Worm (Caenorhabditis elegans): Measurements from ENCODE around the gene hsp-12.6.
A peak's percentile ranks its signal among the peaks of the same experiment; 100 is the strongest.

hsp-12.6 gene

DNA sequence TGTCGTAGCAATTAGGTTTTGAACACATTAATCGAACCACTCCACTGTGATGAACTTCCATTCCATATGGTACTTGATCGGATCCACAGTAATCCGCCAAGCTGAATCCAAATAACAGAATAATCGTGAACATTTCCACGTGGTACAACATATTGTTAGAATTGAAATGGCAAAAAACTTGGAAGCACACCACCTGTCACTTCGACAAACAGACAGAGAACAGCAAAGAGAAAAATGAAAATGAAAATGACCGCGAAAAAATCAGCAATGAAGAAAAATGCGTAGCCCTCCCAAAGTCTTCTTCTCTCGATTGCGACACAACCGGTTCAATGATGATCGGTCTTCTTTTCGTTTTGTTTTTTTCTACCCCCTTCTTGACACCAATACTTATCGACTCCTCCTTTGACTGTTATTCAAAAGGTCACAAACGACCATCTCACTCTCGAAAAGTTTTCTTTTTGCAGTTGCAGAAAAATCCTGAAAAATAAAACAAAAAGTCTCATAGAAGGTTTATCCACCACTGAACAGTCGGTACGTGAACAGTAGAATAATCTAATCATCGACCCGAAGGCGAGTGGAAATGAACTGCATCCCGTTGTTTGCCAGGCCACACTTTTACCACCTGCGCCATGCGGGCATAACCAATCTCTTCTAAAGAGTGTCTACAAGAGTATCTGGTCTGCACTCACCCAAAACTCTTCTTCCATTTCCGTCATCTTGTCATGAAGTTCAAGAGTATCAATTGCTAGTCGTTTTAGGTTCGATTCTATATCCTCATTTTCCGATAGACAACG, 30.3 kb upstream of the hsp-12.6 start, which contains the start of gene wrt-3 (continued):
- TF ChIP-seq nhr-25 (tag; optimal IDR thresholded peaks at IDR 0.05) (peak; percentile 41), mdl-1 (tag; optimal IDR thresholded peaks at IDR 0.05) (no peak), blmp-1 (tag; optimal IDR thresholded peaks at IDR 0.05; ENCODE audit: insufficient read depth) (peak; percentile 44), lin-11 (tag; optimal IDR thresholded peaks at IDR 0.05) (no peak), R02D3.7 (tag; optimal IDR thresholded peaks at IDR 0.05) (no peak), peb-1 (tag; optimal IDR thresholded peaks at IDR 0.05) (no peak), elt-1 (tag; optimal IDR thresholded peaks at IDR 0.05) (no peak), alr-1 (tag; optimal IDR thresholded peaks at IDR 0.05) (no peak), ZK546.5 (tag; optimal IDR thresholded peaks at IDR 0.05) (no peak), ceh-82 (tag; optimal IDR thresholded peaks at IDR 0.05) (no peak), ceh-16 (tag; optimal IDR thresholded peaks at IDR 0.05) (peak; percentile 22)

DNA sequence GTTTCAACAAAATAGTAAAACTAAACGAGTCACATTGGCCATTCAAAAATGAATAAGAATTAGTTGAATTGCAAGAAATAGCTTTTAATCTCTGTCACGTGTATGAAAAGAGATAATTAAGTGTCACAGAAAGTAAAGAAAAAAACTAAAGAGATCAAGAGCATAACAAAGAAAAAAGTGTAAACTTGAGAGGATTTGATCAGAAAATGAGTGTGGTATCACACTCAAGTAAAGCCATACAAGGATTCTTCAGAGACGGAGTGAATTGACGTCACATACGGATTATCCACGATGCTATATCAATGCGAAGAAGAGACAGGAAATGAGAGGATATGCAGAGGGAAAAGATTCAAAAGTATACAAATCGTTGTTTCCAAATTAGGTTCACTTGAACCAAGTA, 22.3 kb upstream of the hsp-12.6 start:
- TF ChIP-seq ztf-4 (tag; optimal IDR thresholded peaks at IDR 0.05) (no peak), sma-9 (GFP tag; optimal IDR thresholded peaks at IDR 0.05) (peak; percentile 7), sma-9 (tag; optimal IDR thresholded peaks at IDR 0.05) (no peak), sma-3 (GFP tag; optimal IDR thresholded peaks at IDR 0.05) (no peak), F13H6.1 (tag; optimal IDR thresholded peaks at IDR 0.05) (no peak)

DNA sequence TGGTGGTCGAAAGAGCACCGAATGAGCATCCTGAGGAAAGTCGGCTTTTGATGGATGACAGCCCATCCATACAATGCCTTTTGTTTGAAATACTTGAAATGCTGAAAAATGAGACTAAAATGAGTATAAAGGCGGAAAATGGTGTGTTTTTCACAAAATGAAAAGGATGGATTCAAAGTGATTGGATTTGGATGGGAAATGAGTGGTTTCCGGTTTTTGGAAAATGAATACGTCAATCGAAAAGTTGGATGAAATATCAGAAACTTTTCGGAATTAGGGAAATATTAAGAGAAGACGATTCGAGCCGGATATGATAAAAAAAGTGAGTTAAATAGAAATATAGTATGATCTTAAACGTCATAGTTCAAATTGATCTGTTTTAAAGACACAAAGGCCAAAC, 20.4 kb upstream of the hsp-12.6 start, which contains the start of gene F38E11.6:
F38E11.6 (minus strand) TSS at position 101 of the 400 bp plus-strand sequence.
- TF ChIP-seq elt-1 (tag; optimal IDR thresholded peaks at IDR 0.05) (no peak), unc-39 (tag; optimal IDR thresholded peaks at IDR 0.05) (no peak), lin-39 (tag; optimal IDR thresholded peaks at IDR 0.05) (no peak), C34F6.9 (tag; optimal IDR thresholded peaks at IDR 0.05) (no peak), mbf-1 (tag; optimal IDR thresholded peaks at IDR 0.05) (no peak), peb-1 (tag; optimal IDR thresholded peaks at IDR 0.05) (no peak), lin-13 (GFP tag; optimal IDR thresholded peaks at IDR 0.05) (no peak), gmeb-1 (tag; optimal IDR thresholded peaks at IDR 0.05) (no peak), nhr-21 (tag; optimal IDR thresholded peaks at IDR 0.05) (no peak), ceh-82 (tag; optimal IDR thresholded peaks at IDR 0.05) (no peak), nhr-6 (tag; optimal IDR thresholded peaks at IDR 0.05) (no peak), ztf-11 (tag; optimal IDR thresholded peaks at IDR 0.05) (no peak), zag-1 (tag; optimal IDR thresholded peaks at IDR 0.05) (no peak), R02D3.7 (tag; optimal IDR thresholded peaks at IDR 0.05) (no peak), lsy-2 (tag; optimal IDR thresholded peaks at IDR 0.05) (no peak), nhr-23 (tag; optimal IDR thresholded peaks at IDR 0.05) (no peak)

DNA sequence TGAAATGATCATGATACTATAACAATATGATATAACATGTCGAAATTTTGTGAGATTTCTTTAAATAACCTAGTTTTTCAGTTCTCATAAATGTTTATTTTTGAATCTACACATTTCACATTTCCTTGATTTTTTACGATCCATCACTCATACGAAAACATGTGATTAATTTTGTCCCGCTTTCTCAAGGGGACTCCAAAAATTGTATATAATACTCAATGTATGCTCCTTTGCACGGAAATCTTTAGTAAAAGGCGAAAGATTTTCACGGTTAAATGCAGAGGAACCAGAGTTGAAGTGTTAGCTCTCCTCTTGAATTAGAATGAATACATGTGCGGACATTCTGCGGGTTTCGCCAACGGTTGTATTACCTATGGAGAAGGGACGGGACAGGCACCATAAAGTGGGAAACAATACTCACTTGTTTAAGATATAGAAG, 17.3 kb upstream of the hsp-12.6 start:
- TF ChIP-seq crh-2 (tag; optimal IDR thresholded peaks at IDR 0.05) (no peak), snpc-4 (tag; optimal IDR thresholded peaks at IDR 0.05) (peak; percentile 78), Y55F3AM.14 (GFP tag; optimal IDR thresholded peaks at IDR 0.05) (no peak), ama-1 (optimal IDR thresholded peaks at IDR 0.05) (peak; percentile 20)

DNA sequence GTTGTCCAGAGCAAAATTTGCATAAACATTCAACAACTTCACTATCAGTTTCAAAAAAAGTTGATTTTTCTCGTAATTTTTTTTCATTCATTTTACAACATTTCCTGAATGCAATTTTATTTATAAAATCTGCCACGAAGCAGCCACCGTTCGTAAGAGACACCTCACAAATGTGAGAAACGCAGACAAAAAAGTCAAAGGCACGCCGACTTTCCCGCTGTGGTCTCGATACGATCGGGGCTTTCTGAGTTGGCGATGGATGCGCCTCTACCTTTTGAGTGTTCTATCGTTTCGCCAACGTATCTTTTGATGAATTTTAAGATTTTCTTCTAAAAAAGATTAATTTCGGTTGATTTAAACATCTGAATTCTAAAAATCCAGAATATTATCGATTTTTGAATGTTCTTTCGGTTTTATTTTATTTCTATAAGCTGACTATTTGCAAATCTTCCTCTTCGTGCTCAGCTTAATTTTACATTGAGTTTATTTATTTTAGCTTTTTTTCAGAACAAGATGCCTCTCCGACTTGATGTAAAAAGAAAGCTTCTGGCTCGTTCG, 12.3 kb upstream of the hsp-12.6 start, which contains the start of gene copb-2:
copb-2 (plus strand) TSS at position 508 of the 558 bp plus-strand sequence.
- TF ChIP-seq unc-55 (GFP tag; optimal IDR thresholded peaks at IDR 0.05) (peak; percentile 85), elt-1 (tag; optimal IDR thresholded peaks at IDR 0.05) (no peak), C34F6.9 (tag; optimal IDR thresholded peaks at IDR 0.05) (peak; percentile 79), ztf-11 (tag; optimal IDR thresholded peaks at IDR 0.05) (no peak), crh-2 (tag; optimal IDR thresholded peaks at IDR 0.05) (peak; percentile 93), ama-1 (optimal IDR thresholded peaks at IDR 0.05) (peak; percentile 12), lsy-2 (tag; optimal IDR thresholded peaks at IDR 0.05) (peak; percentile 17 to 84), peb-1 (tag; optimal IDR thresholded peaks at IDR 0.05) (no peak), sma-9 (GFP tag; optimal IDR thresholded peaks at IDR 0.05) (peak; percentile 36), sma-9 (tag; optimal IDR thresholded peaks at IDR 0.05) (no peak), nhr-10 (tag; optimal IDR thresholded peaks at IDR 0.05) (no peak), nhr-25 (tag; optimal IDR thresholded peaks at IDR 0.05) (peak; percentile 36), lin-11 (tag; optimal IDR thresholded peaks at IDR 0.05) (peak; percentile 55), sem-4 (tag; optimal IDR thresholded peaks at IDR 0.05) (peak; percentile 4), fos-1 (tag; optimal IDR thresholded peaks at IDR 0.05) (peak; percentile 20), nhr-12 (tag; optimal IDR thresholded peaks at IDR 0.05) (no peak), gmeb-1 (tag; optimal IDR thresholded peaks at IDR 0.05) (peak; percentile 71), ztf-4 (tag; optimal IDR thresholded peaks at IDR 0.05) (no peak), Y55F3AM.14 (GFP tag; optimal IDR thresholded peaks at IDR 0.05) (no peak), lin-13 (GFP tag; optimal IDR thresholded peaks at IDR 0.05) (peak; percentile 68), snpc-4 (tag; optimal IDR thresholded peaks at IDR 0.05) (peak; percentile 67), sma-3 (GFP tag; optimal IDR thresholded peaks at IDR 0.05) (peak; percentile 20), ceh-82 (tag; optimal IDR thresholded peaks at IDR 0.05) (no peak), dmd-4 (tag; optimal IDR thresholded peaks at IDR 0.05) (no peak), zag-1 (tag; optimal IDR thresholded peaks at IDR 0.05) (no peak), F13H6.1 (tag; optimal IDR thresholded peaks at IDR 0.05) (no peak), nhr-129 (tag; optimal IDR thresholded peaks at IDR 0.05) (peak; percentile 28), nhr-23 (tag; optimal IDR thresholded peaks at IDR 0.05) (no peak), mab-5 (tag; optimal IDR thresholded peaks at IDR 0.05) (no peak), R02D3.7 (tag; optimal IDR thresholded peaks at IDR 0.05) (no peak), nhr-11 (tag; optimal IDR thresholded peaks at IDR 0.05) (no peak)

Measured in whole organism, L2 larva.